Worm (Caenorhabditis elegans) whole organism, L4 larva: ENCODE data around the gene parp-2.

Experiments used
- F49E8.2 ChIP-seq: sonication (generic microtip); optimal IDR thresholded peaks from 2 replicates; lab custom pipeline; 2016; ENCODE audit warnings: missing compliant biosample characterization, mild to moderate bottlenecking, missing genetic modification characterization, borderline replicate concordance
- T20F7.1 ChIP-seq: fragments of 200-800 bp; sonication (Bioruptor generic); optimal IDR thresholded peaks from 2 replicates; lab custom pipeline; 2018; ENCODE audit warnings: mild to moderate bottlenecking, missing genetic modification characterization, missing compliant biosample characterization
- T26A8.4 ChIP-seq: fragments of 200-800 bp; sonication (Bioruptor generic); IDR thresholded peaks from 2 replicates; pipeline ENCODE4 v1.3.6; 2022; ENCODE audit warnings: missing genetic modification characterization, missing compliant biosample characterization
- Y105C5A.15 ChIP-seq: fragments of 200-800 bp; sonication (Bioruptor generic); IDR thresholded peaks from 2 replicates; pipeline ENCODE4 v1.3.6; 2022; ENCODE audit warnings: missing genetic modification characterization, missing compliant biosample characterization
- Y75B8A.6 ChIP-seq: fragments of 200-800 bp; sonication (Bioruptor generic); IDR thresholded peaks from 2 replicates; pipeline ENCODE4 v1.3.6; 2022; ENCODE audit warnings: missing genetic modification reagents, missing genetic modification characterization, missing compliant biosample characterization
- ZK546.5 ChIP-seq, 2 experiments: sonication (generic microtip); optimal IDR thresholded peaks; 2 replicates each; lab custom pipeline; 2017; ENCODE audit warnings: missing biosample characterization in 2 of 2, missing genetic modification characterization in 2 of 2
- aha-1 ChIP-seq: fragments of 150-350 bp; peaks from one replicate; lab custom pipeline; 2014; ENCODE audit warnings: missing biosample characterization, missing genetic modification characterization
- ceh-20 ChIP-seq: fragments of 200-800 bp; sonication (Bioruptor generic); IDR thresholded peaks from 2 replicates; pipeline ENCODE4 v1.3.6; 2022; ENCODE audit warnings: missing genetic modification reagents, missing genetic modification characterization, missing compliant biosample characterization
- ceh-28 ChIP-seq: fragments of 150-350 bp; optimal IDR thresholded peaks from 2 replicates; lab custom pipeline; 2014; ENCODE audit warnings: missing biosample characterization, missing genetic modification reagents, missing genetic modification characterization
- ceh-32 ChIP-seq: sonication (generic microtip); optimal IDR thresholded peaks from 2 replicates; lab custom pipeline; 2016; ENCODE audit warnings: mild to moderate bottlenecking, missing genetic modification characterization, missing compliant biosample characterization; ENCODE audit not compliant: poor library complexity
- ceh-44 ChIP-seq: fragments of 200-800 bp; sonication (Bioruptor generic); IDR thresholded peaks from 2 replicates; pipeline ENCODE4 v1.3.6; 2022; ENCODE audit warnings: missing genetic modification reagents, missing genetic modification characterization, missing compliant biosample characterization
- ceh-62 ChIP-seq: sonication (generic microtip); optimal IDR thresholded peaks from 2 replicates; lab custom pipeline; 2017; ENCODE audit warnings: missing biosample characterization, missing genetic modification characterization
- ceh-82 ChIP-seq: sonication (generic microtip); optimal IDR thresholded peaks from 2 replicates; lab custom pipeline; 2017; ENCODE audit warnings: missing biosample characterization, missing genetic modification characterization
- ces-1 ChIP-seq: fragments of 150-350 bp; sonication (generic microtip); optimal IDR thresholded peaks from 4 replicates; lab custom pipeline; 2014; ENCODE audit warnings: missing biosample characterization, missing genetic modification reagents, missing genetic modification characterization
- daf-12 ChIP-seq: fragments of 150-350 bp; optimal IDR thresholded peaks from 2 replicates; lab custom pipeline; 2014; ENCODE audit warnings: missing biosample characterization, missing genetic modification reagents, missing genetic modification characterization
- daf-16 ChIP-seq, 3 experiments: sonication (generic microtip); optimal IDR thresholded peaks; 2 replicates each; lab custom pipeline; 2016 to 2017; ENCODE audit warnings: missing genetic modification characterization in 3 of 3, missing genetic modification reagents in 3 of 3, mild to moderate bottlenecking in 2 of 3, missing compliant biosample characterization in 2 of 3, missing biosample characterization in 1 of 3, moderate library complexity in 1 of 3
- daf-19 ChIP-seq: fragments of 200-800 bp; sonication (Bioruptor generic); conservative IDR thresholded peaks from 2 replicates; pipeline ENCODE4 v1.3.6; 2022; ENCODE audit warnings: missing genetic modification characterization, missing compliant biosample characterization
- dmd-6 ChIP-seq: fragments of 200-800 bp; sonication (Bioruptor generic); IDR thresholded peaks from 2 replicates; pipeline ENCODE4 v1.3.6; 2022; ENCODE audit warnings: missing genetic modification reagents, missing genetic modification characterization, missing compliant biosample characterization
- dmd-9 ChIP-seq: fragments of 200-800 bp; sonication (Bioruptor generic); IDR thresholded peaks from 2 replicates; pipeline ENCODE4 v1.3.6; 2022; ENCODE audit warnings: missing genetic modification reagents, missing genetic modification characterization, missing compliant biosample characterization
- dpl-1 ChIP-seq: fragments of 150-350 bp; optimal IDR thresholded peaks from 2 replicates; lab custom pipeline; 2014; ENCODE audit warnings: missing biosample characterization, missing genetic modification reagents, missing genetic modification characterization
- duxl-1 ChIP-seq: sonication (generic microtip); optimal IDR thresholded peaks from 2 replicates; lab custom pipeline; 2016; ENCODE audit warnings: mild to moderate bottlenecking, missing genetic modification characterization, moderate library complexity, missing compliant biosample characterization; ENCODE audit not compliant: poor library complexity
- dve-1 ChIP-seq: sonication (generic microtip); optimal IDR thresholded peaks from 2 replicates; lab custom pipeline; 2017; ENCODE audit warnings: antibody characterized with exemption, mild to moderate bottlenecking, missing genetic modification characterization, missing compliant biosample characterization; ENCODE audit not compliant: insufficient read depth
- egl-27 ChIP-seq: sonication (generic microtip); optimal IDR thresholded peaks from 3 replicates; lab custom pipeline; 2017; ENCODE audit warnings: missing biosample characterization, missing genetic modification reagents, missing genetic modification characterization
- fos-1 ChIP-seq: fragments of 150-350 bp; optimal IDR thresholded peaks from 2 replicates; lab custom pipeline; 2014; ENCODE audit warnings: missing biosample characterization, missing genetic modification characterization
- hlh-30 ChIP-seq: sonication (generic microtip); optimal IDR thresholded peaks from 2 replicates; lab custom pipeline; 2017; ENCODE audit warnings: antibody characterized with exemption, mild to moderate bottlenecking, missing genetic modification characterization, missing compliant biosample characterization; ENCODE audit not compliant: insufficient read depth
- jun-1 ChIP-seq: fragments of 150-350 bp; optimal IDR thresholded peaks from 2 replicates; lab custom pipeline; 2014; ENCODE audit warnings: missing biosample characterization, missing genetic modification reagents, missing genetic modification characterization
- lin-13 ChIP-seq: fragments of 150-350 bp; optimal IDR thresholded peaks from 2 replicates; lab custom pipeline; 2014; ENCODE audit warnings: missing biosample characterization, missing genetic modification reagents, missing genetic modification characterization
- lin-15B ChIP-seq: fragments of 150-350 bp; sonication (generic microtip); optimal IDR thresholded peaks from 3 replicates; lab custom pipeline; 2014; ENCODE audit warnings: missing biosample characterization, missing genetic modification characterization
- lsy-2 ChIP-seq, 2 experiments: fragments of 150-350 bp in 1 of 2; sonication (generic microtip) in 1 of 2; optimal IDR thresholded peaks; 2 replicates each; lab custom pipeline; 2014 to 2017; ENCODE audit warnings: missing biosample characterization in 2 of 2, missing genetic modification characterization in 2 of 2
- madf-5 ChIP-seq, 2 experiments: fragments of 200-800 bp; sonication (Bioruptor generic); IDR thresholded peaks; 2 replicates each; pipeline ENCODE4 v1.3.6; 2022; ENCODE audit warnings: missing compliant biosample characterization in 2 of 2, missing genetic modification characterization in 2 of 2
- mdl-1 ChIP-seq, 2 experiments: fragments of 150-350 bp in 1 of 2; sonication (generic microtip) in 1 of 2; optimal IDR thresholded peaks; 2 replicates each; lab custom pipeline; 2014 to 2017; ENCODE audit warnings: missing biosample characterization in 2 of 2, missing genetic modification characterization in 2 of 2
- mdt-29 ChIP-seq: fragments of 200-800 bp; sonication (Bioruptor generic); IDR thresholded peaks from 2 replicates; pipeline ENCODE4 v1.3.6; 2022; ENCODE audit warnings: missing genetic modification reagents, missing genetic modification characterization, missing compliant biosample characterization
- mxl-2 ChIP-seq: fragments of 200-800 bp; sonication (Bioruptor generic); conservative IDR thresholded peaks from 2 replicates; pipeline ENCODE4 v1.3.6; 2022; ENCODE audit warnings: missing genetic modification reagents, missing genetic modification characterization, missing compliant biosample characterization
- mxl-3 ChIP-seq: fragments of 200-800 bp; sonication (Bioruptor generic); optimal IDR thresholded peaks from 2 replicates; lab custom pipeline; 2018; ENCODE audit warnings: mild to moderate bottlenecking, missing genetic modification characterization, missing compliant biosample characterization
- nhr-11 ChIP-seq: fragments of 150-350 bp; optimal IDR thresholded peaks from 2 replicates; lab custom pipeline; 2014; ENCODE audit warnings: missing biosample characterization, missing genetic modification characterization
- nhr-237 ChIP-seq: sonication (generic microtip); optimal IDR thresholded peaks from 2 replicates; lab custom pipeline; 2017; ENCODE audit warnings: missing biosample characterization, missing genetic modification characterization
- nhr-41 ChIP-seq: fragments of 200-800 bp; sonication (Bioruptor generic); IDR thresholded peaks from 2 replicates; pipeline ENCODE4 v1.3.6; 2022; ENCODE audit warnings: missing genetic modification reagents, missing genetic modification characterization, missing compliant biosample characterization
- nhr-42 ChIP-seq: fragments of 200-800 bp; sonication (Bioruptor generic); IDR thresholded peaks from 2 replicates; pipeline ENCODE4 v1.3.6; 2022; ENCODE audit warnings: missing genetic modification characterization, missing compliant biosample characterization
- nhr-48 ChIP-seq: sonication (generic microtip); optimal IDR thresholded peaks from 2 replicates; lab custom pipeline; 2016; ENCODE audit warnings: mild to moderate bottlenecking, missing genetic modification characterization, missing compliant biosample characterization
- nhr-76 ChIP-seq: fragments of 150-350 bp; optimal IDR thresholded peaks from 2 replicates; lab custom pipeline; 2014; ENCODE audit warnings: missing biosample characterization, missing genetic modification characterization
- nhr-77 ChIP-seq: fragments of 150-350 bp; optimal IDR thresholded peaks from 2 replicates; lab custom pipeline; 2014; ENCODE audit warnings: missing biosample characterization, missing genetic modification characterization
- sdz-12 ChIP-seq: fragments of 200-800 bp; sonication (Bioruptor generic); optimal IDR thresholded peaks from 2 replicates; lab custom pipeline; 2018; ENCODE audit warnings: mild to moderate bottlenecking, missing genetic modification characterization, missing compliant biosample characterization
- skn-1 ChIP-seq: fragments of 150-350 bp; optimal IDR thresholded peaks from 2 replicates; lab custom pipeline; 2014; ENCODE audit warnings: missing biosample characterization, missing genetic modification characterization
- snpc-1.2 ChIP-seq: fragments of 200-800 bp; sonication (Bioruptor generic); IDR thresholded peaks from 2 replicates; pipeline ENCODE4 v1.3.6; 2022; ENCODE audit warnings: missing genetic modification reagents, missing genetic modification characterization, missing compliant biosample characterization
- snpc-4 ChIP-seq: fragments of 150-350 bp; optimal IDR thresholded peaks from 2 replicates; lab custom pipeline; 2014; ENCODE audit warnings: missing biosample characterization, missing genetic modification characterization
- unc-130 ChIP-seq: sonication (generic microtip); optimal IDR thresholded peaks from 2 replicates; lab custom pipeline; 2016; ENCODE audit warnings: missing genetic modification reagents, missing genetic modification characterization, missing compliant biosample characterization
- zag-1 ChIP-seq: fragments of 150-350 bp; optimal IDR thresholded peaks from 2 replicates; lab custom pipeline; 2014; ENCODE audit warnings: missing biosample characterization, missing genetic modification characterization
- zip-11 ChIP-seq: fragments of 200-800 bp; sonication (Bioruptor generic); IDR thresholded peaks from 2 replicates; pipeline ENCODE4 v1.3.6; 2022; ENCODE audit warnings: missing genetic modification characterization, missing compliant biosample characterization
- ztf-7 ChIP-seq: fragments of 150-350 bp; optimal IDR thresholded peaks from 2 replicates; lab custom pipeline; 2014; ENCODE audit warnings: missing biosample characterization, missing genetic modification characterization

The parp-2 gene

ce11 chrII:9560895-9561294 is 31.9 kb upstream of the parp-2 start (continued):
- TF ChIP-seq ceh-82 (tag; lab: Kevin White, UChicago) (no peak), nhr-77 (no peak), mdt-29 (no peak), nhr-42 (GFP tag; lab: Robert Waterston, UW) (no peak)

- TF ChIP-seq dmd-9 (GFP tag; lab: Robert Waterston, UW): peak; percentile 57; the same call in 1 of the 2 replicates
- no peak for TF ChIP-seq nhr-237
- TF ChIP-seq nhr-41 (GFP tag; lab: Robert Waterston, UW): peak; percentile 82; the same call in 1 of the 2 replicates
- no peak for TF ChIP-seq daf-19 (GFP tag; lab: Robert Waterston, UW)
- no peak for TF ChIP-seq daf-12
- no peak for TF ChIP-seq ces-1 (GFP tag; lab: Kevin White, UChicago)
- TF ChIP-seq duxl-1: peak; percentile 59
- TF ChIP-seq F49E8.2 (tag; lab: Kevin White, UChicago): peak; percentile 1
- peak in 1 of 2 experiments; percentile 79 for TF ChIP-seq daf-16 (GFP tag; optimal IDR thresholded peaks at IDR 0.05; lab: Kevin White, UChicago)
- TF ChIP-seq daf-16 (tag; optimal IDR thresholded peaks at IDR 0.05; lab: Kevin White, UChicago): peak; percentile 45
- 0 out of 2 replicates have a peak, but pooled peaks have one; percentile 46 for TF ChIP-seq ceh-44 (GFP tag; lab: Robert Waterston, UW)
- TF ChIP-seq ceh-62: no peak
- TF ChIP-seq Y75B8A.6 (GFP tag; lab: Robert Waterston, UW): peak; percentile 72; the same call in 1 of the 2 replicates
- peak; percentile 54 for TF ChIP-seq hlh-30 (tag; lab: Kevin White, UChicago)
- TF ChIP-seq T26A8.4 (GFP tag; lab: Robert Waterston, UW): peak; percentile 65; the same call in 1 of the 2 replicates
- TF ChIP-seq ZK546.5 (tag; optimal IDR thresholded peaks at IDR 0.05; lab: Kevin White, UChicago): no peak
- TF ChIP-seq nhr-48 (tag; lab: Kevin White, UChicago): peak; percentile 62
- TF ChIP-seq dpl-1 (GFP tag; lab: Kevin White, UChicago): peak; percentile 20
- TF ChIP-seq ztf-7 (tag; lab: Kevin White, UChicago): peak; percentile 29
- TF ChIP-seq zag-1: no peak
- TF ChIP-seq sdz-12 (GFP tag; lab: Kevin White, UChicago): peak; percentile 69
- peak; percentile 76; the same call in 1 of the 2 replicates for TF ChIP-seq ceh-20 (GFP tag; lab: Robert Waterston, UW)
- peak; percentile 91 to 93 for TF ChIP-seq madf-5 (GFP tag; IDR thresholded peaks at IDR 0.05; lab: Robert Waterston, UW)
- TF ChIP-seq lsy-2 (tag; optimal IDR thresholded peaks at IDR 0.05; lab: Kevin White, UChicago): peak in 1 of 2 experiments; percentile 29
- TF ChIP-seq ceh-82 (tag; lab: Kevin White, UChicago): no peak
- TF ChIP-seq jun-1 (tag; lab: Kevin White, UChicago): no peak
- TF ChIP-seq lin-13 (GFP tag; lab: Kevin White, UChicago): peak; percentile 5
- no peak for TF ChIP-seq egl-27 (tag; lab: Kevin White, UChicago)
- TF ChIP-seq T20F7.1 (GFP tag; lab: Kevin White, UChicago): peak; percentile 78
- peak; percentile 71 for TF ChIP-seq nhr-11 (tag; lab: Kevin White, UChicago)
- TF ChIP-seq mdl-1 (tag; optimal IDR thresholded peaks at IDR 0.05; lab: Kevin White, UChicago): no peak
- 0 out of 2 replicates have a peak, but pooled peaks have one; percentile 42 for TF ChIP-seq zip-11 (GFP tag; lab: Robert Waterston, UW)
- TF ChIP-seq dmd-6: peak; percentile 67
- no peak for TF ChIP-seq lin-15B (tag; lab: Kevin White, UChicago)
- TF ChIP-seq nhr-76 (tag; lab: Kevin White, UChicago): no peak
- TF ChIP-seq mxl-3: peak; percentile 64
- no peak for TF ChIP-seq fos-1 (tag; lab: Kevin White, UChicago)
- TF ChIP-seq Y105C5A.15 (GFP tag; lab: Robert Waterston, UW): peak; percentile 79; the same call in 1 of the 2 replicates
- peak; percentile 98 for TF ChIP-seq aha-1
- TF ChIP-seq skn-1: no peak
- peak; percentile 63 for TF ChIP-seq unc-130 (GFP tag; lab: Kevin White, UChicago)
- peak; percentile 41 for TF ChIP-seq dve-1 (tag; lab: Kevin White, UChicago)
- peak; percentile 73 for TF ChIP-seq snpc-1.2 (GFP tag; lab: Robert Waterston, UW)
- TF ChIP-seq nhr-42 (GFP tag; lab: Robert Waterston, UW): no peak
- TF ChIP-seq ceh-28 (tag; lab: Kevin White, UChicago): no peak
- TF ChIP-seq ceh-32 (tag; lab: Kevin White, UChicago): no peak
- TF ChIP-seq mxl-2 (GFP tag; lab: Robert Waterston, UW): peak; percentile 69; the same call in 1 of the 2 replicates
- no peak for TF ChIP-seq snpc-4
Measured at ce11 chrII:9566045-9566444, 26.8 kb upstream of the parp-2 start.
